Fruit fly (Drosophila melanogaster) whole organism, wandering third instar larva: Measurements from ENCODE around the gene CG32270.

ENCODE experiments used
- Abd-B ChIP-seq: fragments of >200 bp; optimal IDR thresholded peaks from 2 replicates; lab custom pipeline; 2017; ENCODE audit warnings: missing biosample characterization, missing genetic modification characterization
- CG32264 ChIP-seq: fragments of 200-800 bp; sonication (Bioruptor generic); optimal IDR thresholded peaks from 2 replicates; lab custom pipeline; 2016; ENCODE audit warnings: missing biosample characterization, missing genetic modification characterization
- CG9705 ChIP-seq: fragments of 200-800 bp; sonication (Bioruptor generic); optimal IDR thresholded peaks from 2 replicates; lab custom pipeline; 2018; ENCODE audit warnings: missing biosample characterization, mild to moderate bottlenecking, missing genetic modification characterization
- CrebA ChIP-seq: fragments of 200-800 bp; sonication (Bioruptor generic); optimal IDR thresholded peaks from 2 replicates; lab custom pipeline; 2016; ENCODE audit warnings: missing biosample characterization, mild to moderate bottlenecking, missing genetic modification characterization, borderline replicate concordance
- Dfd ChIP-seq: fragments of >200 bp; optimal IDR thresholded peaks from 2 replicates; lab custom pipeline; 2017; ENCODE audit warnings: missing biosample characterization, missing genetic modification characterization
- Dif ChIP-seq: fragments of 200-275, 200-300 bp; sonication (Bioruptor generic); optimal IDR thresholded peaks from 2 replicates; lab custom pipeline; 2018; ENCODE audit warnings: missing biosample characterization, missing genetic modification characterization; ENCODE audit not compliant: partially characterized antibody
- GATAd ChIP-seq: sonication (Bioruptor generic); optimal IDR thresholded peaks from 2 replicates; lab custom pipeline; 2016; ENCODE audit warnings: missing biosample characterization, missing genetic modification characterization
- HLH106 ChIP-seq: fragments of 200-800 bp; optimal IDR thresholded peaks from 3 replicates; lab custom pipeline; 2019; ENCODE audit warnings: missing biosample characterization, mild to moderate bottlenecking, missing genetic modification characterization, moderate library complexity
- Hnf4 ChIP-seq: fragments of 200-800 bp; sonication (Bioruptor generic); optimal IDR thresholded peaks from 2 replicates; lab custom pipeline; 2016; ENCODE audit warnings: missing biosample characterization, mild to moderate bottlenecking, missing genetic modification characterization
- Hr78 ChIP-seq: fragments of >200 bp; optimal IDR thresholded peaks from 2 replicates; lab custom pipeline; 2017; ENCODE audit warnings: missing biosample characterization, missing genetic modification characterization
- Hr83 ChIP-seq: fragments of 200-300 bp; sonication (Bioruptor generic); optimal IDR thresholded peaks from 2 replicates; lab custom pipeline; 2016; ENCODE audit warnings: missing biosample characterization, mild to moderate bottlenecking, missing genetic modification characterization, moderate library complexity; ENCODE audit not compliant: poor library complexity, severe bottlenecking
- Jra ChIP-seq: sonication (Bioruptor generic); optimal IDR thresholded peaks from 2 replicates; lab custom pipeline; 2016; ENCODE audit warnings: missing biosample characterization, missing genetic modification characterization
- Mio ChIP-seq: sonication (Bioruptor generic); optimal IDR thresholded peaks from 2 replicates; lab custom pipeline; 2016; ENCODE audit warnings: missing biosample characterization, missing genetic modification characterization
- Myc ChIP-seq: fragments of >200 bp; optimal IDR thresholded peaks from 2 replicates; lab custom pipeline; 2017
- N ChIP-seq: fragments of >200 bp; optimal IDR thresholded peaks from 2 replicates; lab custom pipeline; 2018; ENCODE audit warnings: missing biosample characterization, missing external identifiers, missing genetic modification characterization
- OdsH ChIP-seq: fragments of 200-800 bp; sonication (Bioruptor generic); optimal IDR thresholded peaks from 2 replicates; lab custom pipeline; 2016; ENCODE audit warnings: missing biosample characterization, mild to moderate bottlenecking, missing genetic modification characterization
- Rel ChIP-seq, 2 experiments: fragments of 200-800 bp; sonication (Bioruptor generic) in 1 of 2; optimal IDR thresholded peaks; 2 replicates in 1 of 2; 3 replicates in 1 of 2; lab custom pipeline; 2016 to 2019; ENCODE audit warnings: mild to moderate bottlenecking in 2 of 2, missing biosample characterization in 2 of 2, missing genetic modification characterization in 2 of 2, moderate library complexity in 1 of 2
- Sp1 ChIP-seq: fragments of 200-800 bp; sonication (Bioruptor generic); optimal IDR thresholded peaks from 3 replicates; lab custom pipeline; 2019; ENCODE audit warnings: missing biosample characterization, mild to moderate bottlenecking, missing genetic modification characterization, moderate library complexity
- Vsx2 ChIP-seq: fragments of 200-300, 225-300 bp; sonication (Bioruptor generic); optimal IDR thresholded peaks from 2 replicates; lab custom pipeline; 2018; ENCODE audit warnings: missing biosample characterization, missing genetic modification characterization; ENCODE audit not compliant: partially characterized antibody
- br ChIP-seq: fragments of 200-800 bp; sonication (Bioruptor generic); optimal IDR thresholded peaks from 2 replicates; lab custom pipeline; 2016; ENCODE audit warnings: missing biosample characterization, missing genetic modification characterization
- brk ChIP-seq: fragments of 200-800 bp; sonication (Bioruptor generic); optimal IDR thresholded peaks from 2 replicates; lab custom pipeline; 2016; ENCODE audit warnings: missing biosample characterization, mild to moderate bottlenecking, missing genetic modification characterization
- dl ChIP-seq, 2 experiments: fragments of 175-275, 200-275 bp in 1 of 2; fragments of 200-275 bp in 1 of 2; sonication (Bioruptor generic); optimal IDR thresholded peaks; lab custom pipeline; 2018; ENCODE audit warnings: mild to moderate bottlenecking in 2 of 2, missing biosample characterization in 2 of 2, missing genetic modification characterization in 2 of 2, moderate library complexity in 2 of 2; ENCODE audit not compliant: partially characterized antibody in 2 of 2, insufficient read depth in 1 of 2
- dmrt93B ChIP-seq: fragments of 200-800 bp; sonication (Bioruptor generic); optimal IDR thresholded peaks from 2 replicates; lab custom pipeline; 2018; ENCODE audit warnings: missing biosample characterization, mild to moderate bottlenecking, missing genetic modification characterization
- ey ChIP-seq: fragments of 200-800 bp; sonication (Bioruptor generic); optimal IDR thresholded peaks from 2 replicates; lab custom pipeline; 2016; ENCODE audit warnings: missing biosample characterization, missing genetic modification characterization
- foxo ChIP-seq, 2 experiments: fragments of 200-800 bp; sonication (Bioruptor generic); optimal IDR thresholded peaks; 2 replicates in 1 of 2; 3 replicates in 1 of 2; lab custom pipeline; 2016 to 2017; ENCODE audit warnings: missing biosample characterization in 2 of 2, missing genetic modification characterization in 2 of 2
- fru ChIP-seq: fragments of 200-800 bp; sonication (Bioruptor generic); optimal IDR thresholded peaks from 3 replicates; lab custom pipeline; 2016; ENCODE audit warnings: missing biosample characterization, mild to moderate bottlenecking, missing genetic modification characterization
- h ChIP-seq: fragments of 200-800 bp; sonication (Bioruptor generic); optimal IDR thresholded peaks from 3 replicates; lab custom pipeline; 2016; ENCODE audit warnings: missing biosample characterization, mild to moderate bottlenecking, missing genetic modification characterization
- jim ChIP-seq: fragments of 175-275, 200-325 bp; sonication (Bioruptor generic); optimal IDR thresholded peaks from 2 replicates; lab custom pipeline; 2016; ENCODE audit warnings: missing biosample characterization, mild to moderate bottlenecking, missing genetic modification characterization
- lola ChIP-seq: fragments of >200 bp; optimal IDR thresholded peaks from 2 replicates; lab custom pipeline; 2017; ENCODE audit warnings: missing biosample characterization, missing genetic modification characterization
- pan ChIP-seq: fragments of >200 bp; optimal IDR thresholded peaks from 2 replicates; lab custom pipeline; 2017
- psq ChIP-seq: fragments of 200-800 bp; sonication (Bioruptor generic); optimal IDR thresholded peaks from 3 replicates; lab custom pipeline; 2017; ENCODE audit warnings: missing biosample characterization, mild to moderate bottlenecking, missing genetic modification characterization, moderate library complexity
- rgr ChIP-seq: fragments of 200-800 bp; sonication (Bioruptor generic); optimal IDR thresholded peaks from 3 replicates; lab custom pipeline; 2016; ENCODE audit warnings: missing biosample characterization, mild to moderate bottlenecking, missing genetic modification characterization
- sage ChIP-seq: fragments of 200-800 bp; sonication (Bioruptor generic); optimal IDR thresholded peaks from 2 replicates; lab custom pipeline; 2016; ENCODE audit warnings: missing biosample characterization, mild to moderate bottlenecking, missing genetic modification characterization
- sv ChIP-seq: fragments of 200-800 bp; sonication (Bioruptor generic); optimal IDR thresholded peaks from 3 replicates; lab custom pipeline; 2016; ENCODE audit warnings: missing biosample characterization, missing genetic modification characterization
- tai ChIP-seq: sonication (Bioruptor generic); optimal IDR thresholded peaks from 2 replicates; lab custom pipeline; 2016; ENCODE audit warnings: missing biosample characterization, missing genetic modification characterization
- usp ChIP-seq: fragments of >200 bp; optimal IDR thresholded peaks from 2 replicates; lab custom pipeline; 2017; ENCODE audit warnings: missing biosample characterization, missing genetic modification characterization
- woc ChIP-seq: sonication (Bioruptor generic); optimal IDR thresholded peaks from 2 replicates; lab custom pipeline; 2016; ENCODE audit warnings: missing biosample characterization, mild to moderate bottlenecking, missing genetic modification characterization

Gene CG32270

dm6 chr3L:3241368-3241640 is 32.5 kb upstream of the CG32270 start:
- peak; percentile 3 for TF ChIP-seq lola (GFP tag; lab: Kevin White, UChicago)
- TF ChIP-seq OdsH (GFP tag; lab: Kevin White, UChicago) = no peak

DNA sequence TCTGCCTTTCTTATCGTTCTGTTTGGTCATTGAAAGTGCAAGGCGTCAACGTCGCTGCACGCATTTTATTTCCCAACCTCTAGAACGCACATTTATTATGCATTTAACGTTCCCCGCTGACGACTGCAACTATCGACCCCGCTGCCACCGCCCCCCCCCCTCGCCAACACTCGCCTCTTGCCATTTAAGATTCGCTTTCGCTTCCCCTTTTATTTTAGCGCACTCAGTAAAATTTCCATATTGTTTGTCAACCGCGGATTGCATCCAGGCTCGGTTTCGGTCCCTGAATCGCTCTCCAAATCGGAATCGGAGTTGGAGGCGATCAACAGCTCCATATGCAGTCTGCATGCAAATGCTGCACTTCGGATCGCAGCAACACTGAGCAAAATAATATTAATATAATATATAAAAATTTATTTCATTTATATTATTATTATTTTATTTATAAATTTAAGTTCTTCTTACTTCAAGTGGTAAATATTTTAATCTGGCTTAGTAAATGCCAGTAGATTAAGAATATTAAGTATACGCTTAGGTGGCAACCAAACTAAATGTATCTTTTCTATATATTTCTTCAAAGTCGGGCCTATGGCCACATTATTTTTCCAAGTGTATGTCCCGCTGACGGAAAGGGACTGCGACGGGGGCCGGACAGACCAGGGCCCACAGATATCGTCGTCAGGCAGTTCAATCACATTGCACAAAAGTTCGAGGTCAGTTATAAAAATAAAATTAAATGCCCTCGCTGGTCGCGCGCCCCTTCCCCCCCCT is 32.0 kb upstream of the CG32270 start:
- peak; percentile 94 for TF ChIP-seq psq (GFP tag; lab: Kevin White, UChicago)
- TF ChIP-seq ey = peak; percentile 84
- TF ChIP-seq rgr = peak; percentile 94
- peak; percentile 74 for TF ChIP-seq tai (GFP tag; lab: Kevin White, UChicago)
- TF ChIP-seq Hr83 (GFP tag; lab: Kevin White, UChicago) = peak; percentile 17
- TF ChIP-seq fru (GFP tag; lab: Kevin White, UChicago) = peak; percentile 89
- peak; percentile 93 for TF ChIP-seq dmrt93B (GFP tag; lab: Kevin White, UChicago)
- peak; percentile 30 for TF ChIP-seq Jra
- TF ChIP-seq br (GFP tag; lab: Kevin White, UChicago) = peak; percentile 85
- no peak for TF ChIP-seq N (GFP tag; lab: Kevin White, UChicago)
- no peak for TF ChIP-seq Mio (GFP tag; lab: Kevin White, UChicago)
- TF ChIP-seq Dfd (GFP tag; lab: Kevin White, UChicago) = no peak
- peak; percentile 30 for TF ChIP-seq GATAd (GFP tag; lab: Kevin White, UChicago)
- TF ChIP-seq usp (GFP tag; lab: Kevin White, UChicago) = no peak
- TF ChIP-seq HLH106 (tag; lab: Kevin White, UChicago) = peak; percentile 97
- no peak for TF ChIP-seq jim (GFP tag; lab: Kevin White, UChicago)
- peak; percentile 71 for TF ChIP-seq CrebA
- no peak for TF ChIP-seq sv (GFP tag; lab: Kevin White, UChicago)
- TF ChIP-seq foxo (GFP tag; optimal IDR thresholded peaks at IDR 0.05; lab: Kevin White, UChicago) = peak; percentile 60 to 87
- peak; percentile 80 for TF ChIP-seq CG9705
- peak; percentile 89 for TF ChIP-seq Hnf4 (GFP tag; lab: Kevin White, UChicago)
- peak; percentile 90 for TF ChIP-seq brk
- TF ChIP-seq Abd-B (GFP tag; lab: Kevin White, UChicago) = no peak
- no peak for TF ChIP-seq Vsx2
- TF ChIP-seq Hr78 (GFP tag; lab: Kevin White, UChicago) = no peak
- peak; percentile 85 for TF ChIP-seq sage (GFP tag; lab: Kevin White, UChicago)
- no peak for TF ChIP-seq dl (GFP tag; optimal IDR thresholded peaks at IDR 0.05; lab: Kevin White, UChicago; ENCODE audit: insufficient read depth in 1 of 2, partially characterized antibody in 2 of 2)
- peak; percentile 85 for TF ChIP-seq CG32264 (GFP tag; lab: Kevin White, UChicago)
- no peak for TF ChIP-seq pan (lab: Kevin White, UChicago)
- TF ChIP-seq Sp1 = peak; percentile 98
- TF ChIP-seq OdsH (GFP tag; lab: Kevin White, UChicago) = peak; percentile 90
- TF ChIP-seq Myc (lab: Kevin White, UChicago) = no peak
- peak; percentile 91 for TF ChIP-seq h (GFP tag; lab: Kevin White, UChicago)
- TF ChIP-seq Rel (GFP tag; optimal IDR thresholded peaks at IDR 0.05; lab: Kevin White, UChicago) = peak; percentile 75
- TF ChIP-seq Rel (tag; optimal IDR thresholded peaks at IDR 0.05; lab: Kevin White, UChicago) = peak; percentile 80
- no peak for TF ChIP-seq lola (GFP tag; lab: Kevin White, UChicago)
- peak; percentile 79 for TF ChIP-seq woc

- TF ChIP-seq CrebA (peak; percentile 43), jim (GFP tag; lab: Kevin White, UChicago) (peak; percentile 45), Rel (GFP tag; optimal IDR thresholded peaks at IDR 0.05; lab: Kevin White, UChicago) (peak; percentile 20), Rel (tag; optimal IDR thresholded peaks at IDR 0.05; lab: Kevin White, UChicago) (peak; percentile 76), ey (peak; percentile 84), fru (GFP tag; lab: Kevin White, UChicago) (peak; percentile 72), sv (GFP tag; lab: Kevin White, UChicago) (no peak), Vsx2 (no peak), sage (GFP tag; lab: Kevin White, UChicago) (peak; percentile 25), tai (GFP tag; lab: Kevin White, UChicago) (peak; percentile 60), lola (GFP tag; lab: Kevin White, UChicago) (no peak), h (GFP tag; lab: Kevin White, UChicago) (peak; percentile 57), OdsH (GFP tag; lab: Kevin White, UChicago) (peak; percentile 76), psq (GFP tag; lab: Kevin White, UChicago) (peak; percentile 89), br (GFP tag; lab: Kevin White, UChicago) (peak; percentile 46), Myc (lab: Kevin White, UChicago) (no peak), CG9705 (no peak), foxo (GFP tag; optimal IDR thresholded peaks at IDR 0.05; lab: Kevin White, UChicago) (peak in 1 of 2 experiments; percentile 69), HLH106 (tag; lab: Kevin White, UChicago) (peak; percentile 23), brk (peak; percentile 37), Dfd (GFP tag; lab: Kevin White, UChicago) (no peak), Hr83 (GFP tag; lab: Kevin White, UChicago) (peak; percentile 68), woc (peak; percentile 30), Dif (no peak), Jra (peak; percentile 23), N (GFP tag; lab: Kevin White, UChicago) (no peak), dmrt93B (GFP tag; lab: Kevin White, UChicago) (no peak), Hnf4 (GFP tag; lab: Kevin White, UChicago) (peak; percentile 71), Sp1 (peak; percentile 74), CG32264 (GFP tag; lab: Kevin White, UChicago) (peak; percentile 77), rgr (peak; percentile 82)
These were observed 31.2 kb upstream of the CG32270 start for dm6 chr3L:3239785-3240596.
